Fruit fly (Drosophila melanogaster) whole organism, embryonic: ENCODE data around the gene CG2794.

Experiments
- Doc2 ChIP-seq: fragments of 200-800 bp; sonication (Bioruptor generic); IDR thresholded peaks from 2 replicates; pipeline ENCODE4 v1.3.6; 2022; ENCODE audit warnings: missing biosample characterization, missing genetic modification characterization
- psq ChIP-seq: fragments of 200-800 bp; sonication (Bioruptor generic); optimal IDR thresholded peaks from 2 replicates; lab custom pipeline; 2017; ENCODE audit warnings: missing biosample characterization, missing genetic modification characterization

dm6 chr2L:520331-521000 lies 43.5 kb upstream of the CG2794 start:
- TF ChIP-seq Doc2 (GFP tag; lab: Robert Waterston, UW): no peak
- TF ChIP-seq psq: peak; percentile 30
